Worm (Caenorhabditis elegans): Measurements from ENCODE around the gene irld-48.

The irld-48 gene

ce11 chrII:2946438-2946837 lies 9.4 kb upstream of the irld-48 start, which contains the start of gene srw-79:
TSS of gene srw-79 (plus strand) at chrII:2946738.
- no peak for TF ChIP-seq elt-1 (tag; optimal IDR thresholded peaks at IDR 0.05; ENCODE audit: borderline replicate concordance, insufficient read depth)

DNA sequence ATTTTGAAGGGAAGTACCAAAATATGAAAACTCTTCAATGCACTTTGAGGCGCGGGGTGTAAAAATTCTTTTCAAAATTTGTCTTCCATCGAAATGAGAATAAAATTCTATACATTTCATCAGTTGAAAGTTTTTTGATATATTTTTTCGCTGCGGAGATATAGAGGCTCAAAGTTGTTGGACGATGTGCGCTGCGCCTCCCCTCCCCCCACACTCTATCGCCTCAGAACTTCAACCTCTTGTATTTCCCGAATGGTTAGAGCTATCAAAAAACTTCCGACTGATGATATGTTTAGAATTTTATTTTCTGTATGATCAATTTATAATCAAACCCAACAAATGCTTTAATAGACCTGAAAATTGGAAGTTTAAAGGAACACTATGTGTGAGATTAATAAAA lies 7.3 kb upstream of the irld-48 start:
- no peak for TF ChIP-seq lin-13 (tag; optimal IDR thresholded peaks at IDR 0.05)

DNA sequence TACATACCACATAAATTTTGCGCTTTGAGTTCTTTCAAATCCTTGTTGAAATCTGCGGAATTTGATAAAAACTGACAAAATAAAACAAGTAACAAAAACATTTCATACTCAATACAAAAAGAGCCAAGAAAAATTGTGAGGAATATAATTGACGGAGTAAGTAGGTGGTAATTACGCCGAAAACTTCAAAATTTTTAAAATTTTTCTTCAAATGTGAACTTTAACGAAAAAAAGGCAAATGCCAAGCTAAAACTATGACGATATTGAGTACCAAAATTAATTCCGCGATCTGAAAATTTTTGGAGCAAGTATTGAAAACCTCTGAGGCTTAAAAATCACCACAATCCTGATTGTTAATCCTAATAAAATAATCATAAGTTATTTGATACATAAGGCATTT lies 3.2 kb upstream of the irld-48 start, which contains the start of gene irld-51:
irld-51 (minus strand) TSS at position 101 of the 400 bp plus-strand sequence.
- TF ChIP-seq mep-1 (tag; optimal IDR thresholded peaks at IDR 0.05) (no peak), ceh-39 (tag; optimal IDR thresholded peaks at IDR 0.05) (no peak), tbx-8 (GFP tag; optimal IDR thresholded peaks at IDR 0.05) (no peak), elt-3 (tag; optimal IDR thresholded peaks at IDR 0.05) (no peak), unc-39 (tag; optimal IDR thresholded peaks at IDR 0.05) (no peak), nhr-2 (tag; optimal IDR thresholded peaks at IDR 0.05) (no peak), ces-1 (GFP tag; optimal IDR thresholded peaks at IDR 0.05) (no peak), ztf-11 (tag; optimal IDR thresholded peaks at IDR 0.05) (no peak)

ce11 chrII:2958308-2958707 lies 2.4 kb downstream of the irld-48 start, which contains the start of gene srw-60:
TSS of gene srw-60 (plus strand) at chrII:2958608.
- TF ChIP-seq cnd-1 (tag; optimal IDR thresholded peaks at IDR 0.05) (no peak), nhr-76 (tag; optimal IDR thresholded peaks at IDR 0.05) (no peak), ceh-39 (tag; optimal IDR thresholded peaks at IDR 0.05) (no peak), mep-1 (tag; optimal IDR thresholded peaks at IDR 0.05) (no peak), sptf-1 (tag; optimal IDR thresholded peaks at IDR 0.05) (no peak), ceh-43 (GFP tag; optimal IDR thresholded peaks at IDR 0.05) (no peak), ceh-83 (GFP tag; optimal IDR thresholded peaks at IDR 0.05) (no peak), lin-32 (GFP tag; optimal IDR thresholded peaks at IDR 0.05) (no peak), drap-1 (GFP tag; optimal IDR thresholded peaks at IDR 0.05) (no peak), snpc-4 (tag; optimal IDR thresholded peaks at IDR 0.05) (no peak), ztf-11 (tag; optimal IDR thresholded peaks at IDR 0.05) (no peak), unc-62 (GFP tag; optimal IDR thresholded peaks at IDR 0.05) (no peak), nhr-12 (tag; optimal IDR thresholded peaks at IDR 0.05) (no peak), nhr-237 (tag; optimal IDR thresholded peaks at IDR 0.05) (no peak), nhr-28 (tag; optimal IDR thresholded peaks at IDR 0.05) (no peak)

DNA sequence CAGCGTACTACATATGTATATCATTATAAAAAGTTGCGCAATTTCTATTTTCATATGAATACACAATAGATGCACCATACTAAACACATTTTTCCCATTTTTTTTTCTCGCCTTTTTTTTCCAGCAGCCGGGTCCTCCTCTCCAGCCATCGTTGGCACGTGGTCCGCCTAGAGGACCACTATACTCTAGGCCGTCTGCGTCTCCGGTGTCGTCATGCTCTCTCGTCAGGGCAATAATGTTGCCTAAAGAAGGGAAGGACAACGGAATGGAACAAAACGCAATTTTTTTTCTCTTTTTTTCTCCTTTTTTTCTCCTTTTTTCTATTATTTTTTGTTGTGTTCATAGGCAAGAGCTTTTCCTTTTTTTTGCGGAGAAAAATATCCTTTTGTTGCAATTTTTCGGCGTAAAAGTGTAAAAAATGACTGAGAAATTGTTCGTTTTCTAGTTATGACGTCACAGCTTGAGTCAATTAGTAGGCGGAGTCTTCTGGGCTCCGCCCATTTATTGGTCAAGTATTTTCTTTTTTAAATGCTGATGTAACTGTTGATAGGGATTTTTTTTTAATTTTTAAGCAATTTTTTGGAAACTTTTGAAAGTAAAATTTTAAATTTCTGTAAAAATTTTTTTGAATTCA lies 6.8 kb downstream of the irld-48 start:
- no peak for TF ChIP-seq tbx-8 (GFP tag; optimal IDR thresholded peaks at IDR 0.05)
- TF ChIP-seq unc-120 (tag; optimal IDR thresholded peaks at IDR 0.05; ENCODE audit: poor library complexity, severe bottlenecking), result no peak
- TF ChIP-seq zip-8 (tag; optimal IDR thresholded peaks at IDR 0.05), result peak; percentile 77

DNA sequence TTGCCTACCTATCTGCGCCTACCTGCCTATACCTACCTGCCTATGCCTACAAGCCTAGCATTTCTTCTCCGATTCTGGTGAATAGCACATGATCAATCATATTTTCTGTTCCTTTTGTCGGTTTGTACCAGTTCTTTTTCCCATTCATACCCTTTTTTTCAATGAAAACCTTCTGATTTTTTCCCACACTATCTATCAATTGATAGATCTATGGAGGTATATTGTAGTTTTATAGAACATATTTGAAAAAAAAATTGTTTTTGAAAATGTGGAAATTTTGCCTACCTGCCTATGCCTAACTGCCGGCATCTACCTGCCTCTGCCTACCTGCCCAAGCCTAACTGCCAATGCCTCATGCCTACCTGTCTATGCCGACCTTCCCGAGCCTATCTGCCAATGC lies 7.8 kb downstream of the irld-48 start:
- TF ChIP-seq nhr-76 (tag; optimal IDR thresholded peaks at IDR 0.05) (no peak), pha-4 (tag; optimal IDR thresholded peaks at IDR 0.05) (no peak), ceh-39 (tag; optimal IDR thresholded peaks at IDR 0.05) (no peak), lin-13 (tag; optimal IDR thresholded peaks at IDR 0.05) (no peak), lsy-2 (tag; optimal IDR thresholded peaks at IDR 0.05) (no peak), unc-62 (GFP tag; optimal IDR thresholded peaks at IDR 0.05) (no peak)

ce11 chrII:2965215-2965998 lies 9.5 kb downstream of the irld-48 start:
- TF ChIP-seq blmp-1 (tag; optimal IDR thresholded peaks at IDR 0.05) (no peak), mep-1 (tag; optimal IDR thresholded peaks at IDR 0.05) (no peak), mls-2 (tag; optimal IDR thresholded peaks at IDR 0.05) (no peak), mab-5 (tag; optimal IDR thresholded peaks at IDR 0.05) (no peak), unc-120 (tag; optimal IDR thresholded peaks at IDR 0.05; ENCODE audit: poor library complexity, severe bottlenecking) (no peak), ztf-11 (tag; optimal IDR thresholded peaks at IDR 0.05) (no peak), ceh-83 (GFP tag; optimal IDR thresholded peaks at IDR 0.05) (no peak), cnd-1 (tag; optimal IDR thresholded peaks at IDR 0.05) (no peak), drap-1 (GFP tag; optimal IDR thresholded peaks at IDR 0.05) (no peak), nhr-12 (tag; optimal IDR thresholded peaks at IDR 0.05) (no peak), ces-1 (GFP tag; optimal IDR thresholded peaks at IDR 0.05) (no peak), snpc-4 (tag; optimal IDR thresholded peaks at IDR 0.05) (no peak), tbx-8 (GFP tag; optimal IDR thresholded peaks at IDR 0.05) (no peak)

Measured in whole organism, mixed stage, embryonic.